Worm (Caenorhabditis elegans) whole organism, late embryonic: ENCODE data around the gene T17H7.7.

Source experiments
- ceh-2 ChIP-seq: sonication (generic microtip); optimal IDR thresholded peaks from 2 replicates; lab custom pipeline; 2016; ENCODE audit warnings: missing genotype, missing genetic modification characterization, missing compliant biosample characterization
- fkh-10 ChIP-seq: fragments of 150-350 bp; optimal IDR thresholded peaks from 2 replicates; lab custom pipeline; 2014; ENCODE audit warnings: missing biosample characterization, missing genetic modification reagents, missing genetic modification characterization
- gmeb-2 ChIP-seq: sonication (generic microtip); optimal IDR thresholded peaks from 2 replicates; lab custom pipeline; 2016; ENCODE audit warnings: missing genetic modification characterization, inconsistent platforms, missing compliant biosample characterization
- odd-2 ChIP-seq: sonication (generic microtip); optimal IDR thresholded peaks from 2 replicates; lab custom pipeline; 2017; ENCODE audit warnings: antibody characterized with exemption, mild to moderate bottlenecking, missing genetic modification characterization, missing compliant biosample characterization
- pha-4 ChIP-seq: fragments of 150-350 bp; optimal IDR thresholded peaks from 2 replicates; lab custom pipeline; 2018; ENCODE audit warnings: missing biosample characterization, missing genetic modification reagents, missing genetic modification characterization
- rnt-1 ChIP-seq: sonication (generic microtip); optimal IDR thresholded peaks from 2 replicates; lab custom pipeline; 2016; ENCODE audit warnings: missing genetic modification characterization, missing compliant biosample characterization

DNA sequence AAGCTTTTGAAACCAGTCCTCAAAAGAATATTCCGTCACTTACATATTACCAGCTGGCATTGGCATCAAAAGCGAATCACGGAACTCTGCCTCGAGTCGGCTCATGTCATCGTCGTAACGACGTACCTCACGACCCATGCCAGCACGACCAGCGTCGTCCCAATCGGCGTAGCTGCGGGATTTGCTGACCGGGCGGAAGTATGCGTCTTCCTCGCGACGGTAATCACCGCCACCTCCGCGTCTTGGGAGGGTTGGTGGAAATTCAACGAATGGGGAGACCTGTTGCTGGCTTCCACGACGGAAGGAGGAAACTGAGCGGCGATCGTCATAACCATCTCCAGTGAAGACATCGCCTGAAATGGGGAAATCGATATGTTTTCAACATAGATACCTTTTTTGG lies 29.8 kb downstream of the T17H7.7 start:
- no peak for TF ChIP-seq ceh-2 (tag; lab: Kevin White, UChicago)
- no peak for TF ChIP-seq odd-2 (tag; lab: Kevin White, UChicago)
- no peak for TF ChIP-seq rnt-1 (tag; lab: Kevin White, UChicago)
- no peak for TF ChIP-seq gmeb-2
- no peak for TF ChIP-seq fkh-10 (GFP tag; lab: Kevin White, UChicago)
- no peak for TF ChIP-seq pha-4 (tag; lab: Kevin White, UChicago)
